Worm (Caenorhabditis elegans) whole organism, mixed stage, embryonic: ENCODE measurements around the gene srv-34.

Experiments
- bed-3 ChIP-seq: fragments of 200-800 bp; sonication (Bioruptor generic); optimal IDR thresholded peaks from 3 replicates; lab custom pipeline; 2018; ENCODE audit warnings: mild to moderate bottlenecking, missing genetic modification characterization, moderate library complexity, missing compliant biosample characterization
- blmp-1 ChIP-seq: fragments of 150-350 bp; optimal IDR thresholded peaks from 2 replicates; lab custom pipeline; 2014; ENCODE audit warnings: missing biosample characterization, missing genetic modification characterization
- ceh-43 ChIP-seq: fragments of 200-800 bp; sonication (Bioruptor generic); optimal IDR thresholded peaks from 2 replicates; lab custom pipeline; 2018; ENCODE audit warnings: mild to moderate bottlenecking, missing genetic modification characterization, moderate library complexity, missing compliant biosample characterization
- ceh-83 ChIP-seq: fragments of 200-800 bp; sonication (Bioruptor generic); optimal IDR thresholded peaks from 2 replicates; lab custom pipeline; 2018; ENCODE audit warnings: mild to moderate bottlenecking, missing genetic modification characterization, missing compliant biosample characterization
- ces-1 ChIP-seq: fragments of 150-350 bp; optimal IDR thresholded peaks from 2 replicates; lab custom pipeline; 2014; ENCODE audit warnings: missing biosample characterization, missing genetic modification reagents, missing genetic modification characterization
- cnd-1 ChIP-seq: fragments of 200-800 bp; sonication (Bioruptor generic); optimal IDR thresholded peaks from 2 replicates; lab custom pipeline; 2018; ENCODE audit warnings: mild to moderate bottlenecking, missing genetic modification characterization, missing compliant biosample characterization
- elt-1 ChIP-seq: sonication (generic microtip); optimal IDR thresholded peaks from 2 replicates; lab custom pipeline; 2017; ENCODE audit warnings: missing genetic modification characterization, mild to moderate bottlenecking, missing compliant biosample characterization, antibody characterized with exemption, moderate library complexity, borderline replicate concordance; ENCODE audit not compliant: insufficient read depth
- elt-3 ChIP-seq: fragments of 150-350 bp; optimal IDR thresholded peaks from 2 replicates; lab custom pipeline; 2014; ENCODE audit warnings: missing biosample characterization, missing genetic modification characterization
- flh-1 ChIP-seq: fragments of 200-800 bp; sonication (Bioruptor generic); optimal IDR thresholded peaks from 2 replicates; lab custom pipeline; 2018; ENCODE audit warnings: mild to moderate bottlenecking, missing genetic modification characterization, moderate library complexity, missing compliant biosample characterization
- hlh-1 ChIP-seq: fragments of 150-350 bp; optimal IDR thresholded peaks from 2 replicates; lab custom pipeline; 2014; ENCODE audit warnings: missing biosample characterization, missing genetic modification reagents, missing genetic modification characterization
- lin-13 ChIP-seq: fragments of 150-350 bp; optimal IDR thresholded peaks from 2 replicates; lab custom pipeline; 2014; ENCODE audit warnings: missing biosample characterization, missing genetic modification characterization
- lin-32 ChIP-seq: fragments of 200-800 bp; sonication (Bioruptor generic); optimal IDR thresholded peaks from 2 replicates; lab custom pipeline; 2018; ENCODE audit warnings: mild to moderate bottlenecking, missing genetic modification characterization, missing compliant biosample characterization
- lsy-2 ChIP-seq: fragments of 150-350 bp; optimal IDR thresholded peaks from 2 replicates; lab custom pipeline; 2014; ENCODE audit warnings: missing biosample characterization, missing genetic modification characterization
- mep-1 ChIP-seq: fragments of 150-350 bp; optimal IDR thresholded peaks from 2 replicates; lab custom pipeline; 2017; ENCODE audit warnings: missing biosample characterization, missing genetic modification reagents, missing genetic modification characterization, inconsistent platforms
- mls-2 ChIP-seq: sonication (generic microtip); optimal IDR thresholded peaks from 2 replicates; lab custom pipeline; 2016; ENCODE audit warnings: mild to moderate bottlenecking, missing genetic modification characterization, moderate library complexity, missing compliant biosample characterization
- nhr-12 ChIP-seq: fragments of 150-350 bp; optimal IDR thresholded peaks from 2 replicates; lab custom pipeline; 2014; ENCODE audit warnings: missing biosample characterization, missing genetic modification characterization
- nhr-237 ChIP-seq: fragments of 150-350 bp; optimal IDR thresholded peaks from 2 replicates; lab custom pipeline; 2014; ENCODE audit warnings: missing biosample characterization, missing genetic modification characterization
- nhr-28 ChIP-seq: fragments of 150-350 bp; optimal IDR thresholded peaks from 2 replicates; lab custom pipeline; 2014; ENCODE audit warnings: missing biosample characterization, missing genetic modification characterization
- nhr-76 ChIP-seq: sonication (generic microtip); optimal IDR thresholded peaks from 2 replicates; lab custom pipeline; 2017; ENCODE audit warnings: missing biosample characterization, missing genetic modification characterization
- pha-4 ChIP-seq: fragments of 150-350 bp; optimal IDR thresholded peaks from 2 replicates; lab custom pipeline; 2018; ENCODE audit warnings: missing biosample characterization, missing genetic modification reagents, missing genetic modification characterization
- snpc-4 ChIP-seq: fragments of 150-350 bp; optimal IDR thresholded peaks from 2 replicates; lab custom pipeline; 2014; ENCODE audit warnings: missing biosample characterization, missing genetic modification characterization
- sptf-1 ChIP-seq: sonication (generic microtip); optimal IDR thresholded peaks from 2 replicates; lab custom pipeline; 2017; ENCODE audit warnings: mild to moderate bottlenecking, missing genetic modification characterization, moderate library complexity, missing compliant biosample characterization
- tbx-8 ChIP-seq: fragments of 200-800 bp; sonication (Bioruptor generic); optimal IDR thresholded peaks from 2 replicates; lab custom pipeline; 2018; ENCODE audit warnings: mild to moderate bottlenecking, missing genetic modification characterization, moderate library complexity, missing compliant biosample characterization
- unc-120 ChIP-seq: sonication (generic microtip); optimal IDR thresholded peaks from 2 replicates; lab custom pipeline; 2017; ENCODE audit warnings: missing genetic modification characterization, missing compliant biosample characterization; ENCODE audit not compliant: poor library complexity, severe bottlenecking
- unc-39 ChIP-seq: fragments of 150-350 bp; optimal IDR thresholded peaks from 2 replicates; lab custom pipeline; 2014; ENCODE audit warnings: missing biosample characterization, missing genetic modification characterization
- unc-62 ChIP-seq: fragments of 150-350 bp; optimal IDR thresholded peaks from 2 replicates; lab custom pipeline; 2014; ENCODE audit warnings: missing biosample characterization, missing genetic modification reagents, missing genetic modification characterization
- zip-8 ChIP-seq: fragments of 150-350 bp; optimal IDR thresholded peaks from 2 replicates; lab custom pipeline; 2014; ENCODE audit warnings: missing biosample characterization, missing genetic modification characterization
- ztf-11 ChIP-seq: fragments of 150-350 bp; optimal IDR thresholded peaks from 2 replicates; lab custom pipeline; 2014; ENCODE audit warnings: missing biosample characterization, missing genetic modification characterization

The srv-34 gene

DNA sequence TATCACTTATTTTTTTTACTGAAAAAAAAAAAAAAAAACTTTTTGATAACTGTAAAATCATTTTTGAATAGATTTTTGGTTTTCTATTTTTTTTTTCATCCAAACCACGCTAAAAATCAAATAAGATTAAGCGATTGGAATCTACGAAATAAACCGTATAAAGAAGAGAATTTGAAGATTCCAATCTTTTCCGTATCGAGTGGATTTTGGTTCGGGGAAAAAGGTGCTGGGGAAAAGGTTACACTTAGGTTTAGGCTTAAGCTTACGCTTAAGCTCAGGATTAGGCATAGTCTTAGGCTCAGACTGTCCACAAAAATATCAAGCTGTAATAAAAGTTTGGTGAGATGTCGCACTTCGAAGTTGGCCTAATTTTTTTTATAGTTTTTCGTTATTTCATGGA, 21.2 kb upstream of the srv-34 start, which contains the start of gene F13A7.12:
F13A7.12 (plus strand) TSS at position 301 of the 400 bp plus-strand sequence.
- TF ChIP-seq nhr-76 (no peak), lsy-2 (no peak), bed-3 (GFP tag; lab: Kevin White, UChicago) (no peak), nhr-237 (tag; lab: Kevin White, UChicago) (no peak), ztf-11 (tag; lab: Kevin White, UChicago) (no peak), sptf-1 (tag; lab: Kevin White, UChicago) (no peak), ceh-83 (GFP tag; lab: Kevin White, UChicago) (no peak), mep-1 (tag; lab: Kevin White, UChicago) (no peak), nhr-28 (tag; lab: Kevin White, UChicago) (no peak), nhr-12 (tag; lab: Kevin White, UChicago) (no peak), pha-4 (tag; lab: Kevin White, UChicago) (no peak), unc-62 (GFP tag; lab: Kevin White, UChicago) (no peak), unc-120 (tag; lab: Kevin White, UChicago) (no peak)

DNA sequence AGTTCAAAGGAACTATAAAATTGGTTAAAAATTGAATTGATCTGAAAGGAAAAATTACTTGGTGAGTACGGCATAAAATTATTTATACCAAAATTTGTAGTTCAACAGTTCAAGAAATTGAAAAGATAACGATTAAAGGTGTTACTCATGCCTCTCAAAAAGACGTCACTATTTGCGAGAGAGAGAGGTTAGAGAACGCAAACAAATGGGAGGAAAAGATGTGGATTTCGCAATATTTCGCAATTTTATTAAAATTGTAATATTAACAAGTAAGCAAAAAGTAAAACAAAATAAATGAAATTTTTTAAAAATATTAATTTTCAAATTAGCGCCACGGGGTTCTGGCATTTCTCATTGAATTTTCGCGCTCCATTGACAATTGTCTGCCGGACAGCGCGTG, 20.6 kb upstream of the srv-34 start, which contains the start of gene F13A7.11:
F13A7.11 (minus strand) TSS at position 174 of the 400 bp plus-strand sequence.
- TF ChIP-seq blmp-1 (tag; lab: Kevin White, UChicago) (no peak), nhr-237 (tag; lab: Kevin White, UChicago) (no peak), mep-1 (tag; lab: Kevin White, UChicago) (no peak), unc-39 (tag; lab: Kevin White, UChicago) (no peak), snpc-4 (tag; lab: Kevin White, UChicago) (no peak), zip-8 (tag; lab: Kevin White, UChicago) (no peak), nhr-28 (tag; lab: Kevin White, UChicago) (no peak), cnd-1 (tag; lab: Kevin White, UChicago) (no peak), flh-1 (GFP tag; lab: Kevin White, UChicago) (no peak), bed-3 (GFP tag; lab: Kevin White, UChicago) (no peak), unc-120 (tag; lab: Kevin White, UChicago) (no peak), mls-2 (tag; lab: Kevin White, UChicago) (no peak), sptf-1 (tag; lab: Kevin White, UChicago) (no peak), ztf-11 (tag; lab: Kevin White, UChicago) (no peak), lin-32 (GFP tag; lab: Kevin White, UChicago) (no peak), ceh-43 (GFP tag; lab: Kevin White, UChicago) (no peak), ces-1 (GFP tag; lab: Kevin White, UChicago) (no peak)

DNA sequence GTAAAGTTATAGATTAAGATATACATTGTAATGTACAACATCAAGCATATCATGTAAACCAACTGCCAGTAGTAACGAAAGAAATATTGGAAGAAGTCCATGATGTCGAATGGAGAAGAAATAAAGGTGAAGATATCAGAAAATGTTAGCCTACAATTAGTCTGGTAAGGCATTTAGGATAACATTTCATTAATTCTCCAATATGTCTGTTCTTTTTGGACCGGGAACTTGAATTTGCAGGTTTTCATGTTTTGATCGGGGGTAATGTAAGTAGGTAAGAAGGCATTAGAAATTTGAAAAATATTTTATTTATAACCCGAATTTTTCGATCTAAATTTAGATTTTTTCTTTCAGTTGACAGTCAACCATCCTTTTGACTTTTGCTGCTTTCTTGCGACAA, 19.2 kb upstream of the srv-34 start, which contains the start of gene srd-63:
srd-63 (minus strand) TSS at position 101 of the 400 bp plus-strand sequence.
- TF ChIP-seq bed-3 (GFP tag; lab: Kevin White, UChicago) (no peak), zip-8 (tag; lab: Kevin White, UChicago) (no peak), ztf-11 (tag; lab: Kevin White, UChicago) (no peak), blmp-1 (tag; lab: Kevin White, UChicago) (no peak), nhr-28 (tag; lab: Kevin White, UChicago) (no peak), nhr-12 (tag; lab: Kevin White, UChicago) (no peak), elt-1 (tag; lab: Kevin White, UChicago) (no peak), lin-13 (tag; lab: Kevin White, UChicago) (no peak), hlh-1 (tag; lab: Kevin White, UChicago) (no peak), unc-62 (GFP tag; lab: Kevin White, UChicago) (no peak)

DNA sequence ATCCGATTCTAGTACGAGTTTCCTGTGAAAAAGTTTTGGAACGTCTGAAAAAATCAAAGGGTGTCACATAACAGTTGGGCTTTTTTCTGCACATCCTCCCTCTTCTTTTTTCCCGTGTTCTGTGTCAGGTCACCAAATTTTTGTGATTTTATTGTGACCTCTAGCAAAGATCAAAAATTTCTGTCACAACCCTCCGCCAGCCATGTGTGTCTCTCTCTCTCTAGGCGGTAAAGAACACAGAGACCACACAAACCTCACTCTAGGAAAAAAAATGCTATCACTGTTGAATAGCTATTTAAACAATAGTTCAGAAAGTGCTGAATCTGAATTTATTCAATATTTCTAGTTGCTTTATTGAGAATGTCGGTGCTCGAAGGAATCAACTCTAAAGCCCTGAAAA, 16.1 kb upstream of the srv-34 start, which contains the start of gene gst-44:
gst-44 (plus strand) TSS at position 237 of the 400 bp plus-strand sequence.
- no peak for TF ChIP-seq bed-3 (GFP tag; lab: Kevin White, UChicago)
- no peak for TF ChIP-seq unc-120 (tag; lab: Kevin White, UChicago)
- no peak for TF ChIP-seq elt-3 (tag; lab: Kevin White, UChicago)
- no peak for TF ChIP-seq lin-13 (tag; lab: Kevin White, UChicago)
- TF ChIP-seq ceh-83 (GFP tag; lab: Kevin White, UChicago), result no peak
- no peak for TF ChIP-seq blmp-1 (tag; lab: Kevin White, UChicago)
- no peak for TF ChIP-seq nhr-76
- TF ChIP-seq nhr-28 (tag; lab: Kevin White, UChicago), result no peak
- TF ChIP-seq mep-1 (tag; lab: Kevin White, UChicago), result no peak
- no peak for TF ChIP-seq tbx-8 (GFP tag; lab: Kevin White, UChicago)
- TF ChIP-seq lsy-2, result no peak
- TF ChIP-seq mls-2 (tag; lab: Kevin White, UChicago), result no peak
- TF ChIP-seq nhr-12 (tag; lab: Kevin White, UChicago), result no peak
